Fruit fly (Drosophila melanogaster) whole organism, embryonic: ENCODE results near the gene CG13884.
A peak's percentile ranks its signal among the peaks of the same experiment; 100 is the strongest.

Experiments used
- CG10209 ChIP-seq: fragments of 200-800 bp; sonication (Bioruptor generic); optimal IDR thresholded peaks from 3 replicates; lab custom pipeline; 2017; ENCODE audit warnings: missing biosample characterization, mild to moderate bottlenecking, missing genetic modification characterization, missing genetic modification reagents
- CG10979 ChIP-seq: fragments of 200-800 bp; sonication (Bioruptor generic); optimal IDR thresholded peaks from 2 replicates; lab custom pipeline; 2018; ENCODE audit warnings: missing biosample characterization, mild to moderate bottlenecking, missing genetic modification characterization, moderate library complexity
- CG12071 ChIP-seq: fragments of 200-800 bp; sonication (Bioruptor generic); optimal IDR thresholded peaks from 3 replicates; lab custom pipeline; 2018; ENCODE audit warnings: missing biosample characterization, mild to moderate bottlenecking, missing genetic modification characterization
- CG12659 ChIP-seq: fragments of 200-800 bp; sonication (Bioruptor generic); optimal IDR thresholded peaks from 3 replicates; lab custom pipeline; 2017; ENCODE audit warnings: mild to moderate bottlenecking, missing biosample characterization, missing genetic modification reagents, missing genetic modification characterization
- CG12744 ChIP-seq: fragments of 200-800 bp; sonication (Bioruptor generic); optimal IDR thresholded peaks from 2 replicates; lab custom pipeline; 2016; ENCODE audit warnings: missing biosample characterization, missing genetic modification characterization
- CG13424 ChIP-seq: fragments of 200-800 bp; sonication (Bioruptor generic); optimal IDR thresholded peaks from 2 replicates; lab custom pipeline; 2019; ENCODE audit warnings: missing biosample characterization, mild to moderate bottlenecking, missing genetic modification characterization, moderate library complexity
- CG15011 ChIP-seq: fragments of 200-800 bp; sonication (Bioruptor generic); optimal IDR thresholded peaks from 3 replicates; lab custom pipeline; 2018; ENCODE audit warnings: missing biosample characterization, mild to moderate bottlenecking, missing genetic modification characterization
- CG15696 ChIP-seq: fragments of 200-800 bp; sonication (Bioruptor generic); optimal IDR thresholded peaks from 2 replicates; lab custom pipeline; 2019; ENCODE audit warnings: missing biosample characterization, mild to moderate bottlenecking, missing genetic modification characterization, moderate library complexity
- CG2116 ChIP-seq: fragments of 200-800 bp; sonication (Bioruptor generic); optimal IDR thresholded peaks from 3 replicates; lab custom pipeline; 2018; ENCODE audit warnings: missing biosample characterization, mild to moderate bottlenecking, missing genetic modification characterization
- CG3995 ChIP-seq: fragments of 200-800 bp; sonication (Bioruptor generic); optimal IDR thresholded peaks from 3 replicates; lab custom pipeline; 2016; ENCODE audit warnings: missing biosample characterization, missing genetic modification characterization
- CG4282 ChIP-seq: fragments of 200-800 bp; sonication (Bioruptor generic); optimal IDR thresholded peaks from 2 replicates; lab custom pipeline; 2016; ENCODE audit warnings: missing biosample characterization, missing genetic modification characterization
- CG4730 ChIP-seq: fragments of 200-800 bp; sonication (Bioruptor generic); IDR thresholded peaks from 2 replicates; pipeline ENCODE4 v1.3.6; 2022; ENCODE audit warnings: missing biosample characterization, missing genetic modification characterization
- CG5180 ChIP-seq: fragments of 200-800 bp; sonication (Bioruptor generic); optimal IDR thresholded peaks from 3 replicates; lab custom pipeline; 2017; ENCODE audit warnings: missing biosample characterization, missing genetic modification characterization, mild to moderate bottlenecking, moderate library complexity, missing genetic modification reagents
- CG6254 ChIP-seq: fragments of 200-800 bp; sonication (Bioruptor generic); optimal IDR thresholded peaks from 3 replicates; lab custom pipeline; 2017; ENCODE audit warnings: mild to moderate bottlenecking, missing biosample characterization, missing genetic modification reagents, missing genetic modification characterization
- CG6272 ChIP-seq: fragments of 200-800 bp; sonication (Bioruptor generic); IDR thresholded peaks from 2 replicates; pipeline ENCODE4 v1.3.6; 2022; ENCODE audit warnings: missing biosample characterization, missing genetic modification characterization
- CG6689 ChIP-seq: fragments of 200-800 bp; sonication (Bioruptor generic); IDR thresholded peaks from 2 replicates; pipeline ENCODE4 v1.3.6; 2022; ENCODE audit warnings: missing biosample characterization, missing genetic modification characterization
- CG7839 ChIP-seq: fragments of 200-800 bp; sonication (Bioruptor generic); optimal IDR thresholded peaks from 3 replicates; lab custom pipeline; 2018; ENCODE audit warnings: missing biosample characterization, mild to moderate bottlenecking, missing genetic modification characterization, moderate library complexity
- CG7987 ChIP-seq: fragments of 200-800 bp; sonication (Bioruptor generic); optimal IDR thresholded peaks from 2 replicates; lab custom pipeline; 2018; ENCODE audit warnings: missing biosample characterization, mild to moderate bottlenecking, missing genetic modification characterization, moderate library complexity
- CG8765 ChIP-seq: fragments of 200-800 bp; sonication (Bioruptor generic); IDR thresholded peaks from 2 replicates; pipeline ENCODE4 v1.3.6; 2022; ENCODE audit warnings: missing biosample characterization, missing genetic modification characterization
- Chrac-16 ChIP-seq: fragments of 200-800 bp; sonication (Bioruptor generic); optimal IDR thresholded peaks from 3 replicates; lab custom pipeline; 2016; ENCODE audit warnings: missing biosample characterization, missing genetic modification characterization
- Dbx ChIP-seq: fragments of 200-800 bp; sonication (Bioruptor generic); IDR thresholded peaks from 3 replicates; pipeline ENCODE4 v1.3.6; 2022; ENCODE audit warnings: missing biosample characterization, missing genetic modification characterization
- Fer3 ChIP-seq: fragments of 200-800 bp; sonication (Bioruptor generic); optimal IDR thresholded peaks from 2 replicates; lab custom pipeline; 2018; ENCODE audit warnings: missing biosample characterization, mild to moderate bottlenecking, missing genetic modification characterization, moderate library complexity
- HmgD ChIP-seq: fragments of 200-800 bp; sonication (Bioruptor generic); optimal IDR thresholded peaks from 3 replicates; lab custom pipeline; 2016; ENCODE audit warnings: missing biosample characterization, missing genetic modification characterization
- HmgZ ChIP-seq: fragments of 200-800 bp; sonication (Bioruptor generic); optimal IDR thresholded peaks from 2 replicates; lab custom pipeline; 2018; ENCODE audit warnings: missing biosample characterization, mild to moderate bottlenecking, missing genetic modification characterization
- Hmr ChIP-seq: fragments of 200-800 bp; sonication (Bioruptor generic); optimal IDR thresholded peaks from 3 replicates; lab custom pipeline; 2017; ENCODE audit warnings: mild to moderate bottlenecking, missing biosample characterization, missing genetic modification reagents, missing genetic modification characterization
- Hsf ChIP-seq: fragments of 200-800 bp; sonication (Bioruptor generic); optimal IDR thresholded peaks from 3 replicates; lab custom pipeline; 2016; ENCODE audit warnings: missing biosample characterization, missing genetic modification characterization
- Kr ChIP-seq: fragments of 200-800 bp; sonication (Bioruptor generic); optimal IDR thresholded peaks from 2 replicates; lab custom pipeline; 2017; ENCODE audit warnings: missing biosample characterization, mild to moderate bottlenecking, missing genetic modification characterization
- Lpt ChIP-seq: fragments of >200 bp; optimal IDR thresholded peaks from 2 replicates; lab custom pipeline; 2018; ENCODE audit warnings: missing biosample characterization, missing genetic modification characterization
- Med ChIP-seq: fragments of 200-800 bp; sonication (Bioruptor generic); peaks from one replicate; lab custom pipeline; 2016; ENCODE audit warnings: missing biosample characterization, missing genetic modification characterization, mild to moderate bottlenecking, inconsistent platforms, moderate library complexity
- Mrtf ChIP-seq: fragments of 200-800 bp; sonication (Bioruptor generic); IDR thresholded peaks from 3 replicates; pipeline ENCODE4 v1.3.6; 2022; ENCODE audit warnings: missing biosample characterization, missing genetic modification characterization
- Rx ChIP-seq: fragments of 200-800 bp; sonication (Bioruptor generic); IDR thresholded peaks from 2 replicates; pipeline ENCODE4 v1.3.6; 2022; ENCODE audit warnings: missing biosample characterization, missing genetic modification characterization
- TFAM ChIP-seq: fragments of 200-800 bp; sonication (Bioruptor generic); optimal IDR thresholded peaks from 2 replicates; lab custom pipeline; 2017; ENCODE audit warnings: missing biosample characterization, missing genetic modification characterization, inconsistent platforms
- dimm ChIP-seq: fragments of 200-800 bp; sonication (Bioruptor generic); IDR thresholded peaks from 2 replicates; pipeline ENCODE4 v1.3.6; 2022; ENCODE audit warnings: missing biosample characterization, missing genetic modification characterization
- dm ChIP-seq: fragments of 200-800 bp; sonication (Bioruptor generic); optimal IDR thresholded peaks from 3 replicates; lab custom pipeline; 2016; ENCODE audit warnings: missing biosample characterization, missing genetic modification characterization
- esg ChIP-seq: fragments of 200-800 bp; sonication (Bioruptor generic); conservative IDR thresholded peaks from 2 replicates; pipeline ENCODE4 v1.3.6; 2022; ENCODE audit warnings: missing biosample characterization, missing genetic modification characterization
- gro ChIP-seq: fragments of 200-800 bp; sonication (Bioruptor generic); optimal IDR thresholded peaks from 2 replicates; lab custom pipeline; 2016; ENCODE audit warnings: missing biosample characterization, missing genetic modification characterization
- lbe ChIP-seq: fragments of 200-800 bp; sonication (Bioruptor generic); optimal IDR thresholded peaks from 2 replicates; lab custom pipeline; 2016; ENCODE audit warnings: missing biosample characterization, mild to moderate bottlenecking, missing genetic modification characterization
- luna ChIP-seq: fragments of 200-800 bp; sonication (Bioruptor generic); optimal IDR thresholded peaks from 2 replicates; lab custom pipeline; 2016; ENCODE audit warnings: missing biosample characterization, missing genetic modification characterization
- maf-S ChIP-seq: fragments of 200-800 bp; sonication (Bioruptor generic); optimal IDR thresholded peaks from 2 replicates; lab custom pipeline; 2016; ENCODE audit warnings: missing biosample characterization, missing genetic modification characterization
- mam ChIP-seq: fragments of 200-800 bp; sonication (Bioruptor generic); optimal IDR thresholded peaks from 3 replicates; lab custom pipeline; 2016; ENCODE audit warnings: missing biosample characterization, missing genetic modification characterization
- nerfin-1 ChIP-seq: fragments of 200-800 bp; sonication (Bioruptor generic); optimal IDR thresholded peaks from 3 replicates; lab custom pipeline; 2019; ENCODE audit warnings: missing biosample characterization, mild to moderate bottlenecking, missing genetic modification characterization, moderate library complexity
- phol ChIP-seq: fragments of 200-800 bp; sonication (Bioruptor generic); optimal IDR thresholded peaks from 3 replicates; lab custom pipeline; 2018; ENCODE audit warnings: missing biosample characterization, mild to moderate bottlenecking, missing genetic modification characterization, moderate library complexity
- ranshi ChIP-seq: fragments of 200-800 bp; sonication (Bioruptor generic); IDR thresholded peaks from 2 replicates; pipeline ENCODE4 v1.3.6; 2022; ENCODE audit warnings: missing biosample characterization, missing genetic modification characterization
- repo ChIP-seq: fragments of 200-800 bp; sonication (Bioruptor generic); optimal IDR thresholded peaks from 2 replicates; lab custom pipeline; 2016; ENCODE audit warnings: missing biosample characterization, missing genetic modification characterization
- rib ChIP-seq: fragments of 200-800 bp; sonication (Bioruptor generic); IDR thresholded peaks from 2 replicates; pipeline ENCODE4 v1.3.6; 2022; ENCODE audit warnings: missing biosample characterization, missing genetic modification characterization
- salm ChIP-seq: fragments of 200-800 bp; sonication (Bioruptor generic); optimal IDR thresholded peaks from 2 replicates; lab custom pipeline; 2018; ENCODE audit warnings: missing biosample characterization, mild to moderate bottlenecking, missing genetic modification characterization
- slbo ChIP-seq: fragments of 200-800 bp; sonication (Bioruptor generic); IDR thresholded peaks from 2 replicates; pipeline ENCODE4 v1.3.6; 2022; ENCODE audit warnings: missing biosample characterization, missing genetic modification characterization
- so ChIP-seq: fragments of 200-800 bp; sonication (Bioruptor generic); IDR thresholded peaks from 3 replicates; pipeline ENCODE4 v1.3.6; 2022; ENCODE audit warnings: missing biosample characterization, missing genetic modification characterization
- sob ChIP-seq: fragments of 200-800 bp; sonication (Bioruptor generic); IDR thresholded peaks from 2 replicates; pipeline ENCODE4 v1.3.6; 2022; ENCODE audit warnings: missing biosample characterization, missing genetic modification characterization
- tll ChIP-seq, 2 experiments: fragments of 200-800 bp in 1 of 2; fragments of >200 bp in 1 of 2; sonication (Bioruptor generic) in 1 of 2; optimal IDR thresholded peaks; 2 replicates each; lab custom pipeline; 2017 to 2019; ENCODE audit warnings: missing biosample characterization in 2 of 2, missing genetic modification characterization in 2 of 2, mild to moderate bottlenecking in 1 of 2, moderate library complexity in 1 of 2
- toy ChIP-seq: fragments of 200-800 bp; sonication (Bioruptor generic); IDR thresholded peaks from 2 replicates; pipeline ENCODE4 v1.3.6; 2022; ENCODE audit warnings: missing biosample characterization, missing genetic modification characterization
- unc-4 ChIP-seq: fragments of 200-800 bp; sonication (Bioruptor generic); IDR thresholded peaks from 2 replicates; pipeline ENCODE4 v1.3.6; 2022; ENCODE audit warnings: missing biosample characterization, missing genetic modification characterization; ENCODE audit not compliant: partially characterized antibody
- usp ChIP-seq: fragments of >200 bp; optimal IDR thresholded peaks from 2 replicates; lab custom pipeline; 2017; ENCODE audit warnings: missing biosample characterization, missing genetic modification characterization

CG13884 gene

DNA sequence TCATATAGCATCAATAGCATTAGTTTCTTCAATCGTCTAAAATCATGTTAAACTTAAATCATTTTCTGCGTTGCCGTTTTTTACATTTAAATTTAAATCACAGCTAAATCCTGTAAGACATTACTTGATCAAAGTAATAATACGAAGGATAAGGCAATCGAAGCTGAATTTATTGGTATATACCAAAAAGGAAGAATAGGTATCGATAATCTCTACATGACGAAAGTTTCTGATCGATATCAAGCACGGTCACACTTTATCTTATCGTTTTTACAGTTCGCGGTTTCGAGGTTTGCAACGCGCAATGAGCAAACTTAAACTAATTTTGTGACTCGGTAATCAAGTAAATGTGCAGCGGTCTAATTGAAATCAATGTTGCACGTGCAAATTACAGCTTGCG is 38.4 kb downstream of the CG13884 start, which contains the start of the genes Atac3 and Ptpmeg (continued):
- TF ChIP-seq sob (GFP tag; lab: Robert Waterston, UW), result no peak
- peak; percentile 15 for TF ChIP-seq Hmr (GFP tag; lab: Kevin White, UChicago)
- TF ChIP-seq CG10979 (tag; lab: Kevin White, UChicago), result no peak
- TF ChIP-seq gro, result no peak
- no peak for TF ChIP-seq CG12071 (GFP tag; lab: Kevin White, UChicago)
- no peak for TF ChIP-seq HmgZ (tag; lab: Kevin White, UChicago)
- no peak for TF ChIP-seq Chrac-16 (GFP tag; lab: Kevin White, UChicago)
- no peak for TF ChIP-seq CG12744 (GFP tag; lab: Kevin White, UChicago)
- TF ChIP-seq CG3995 (GFP tag; lab: Kevin White, UChicago), result no peak
- TF ChIP-seq mam (GFP tag; lab: Kevin White, UChicago), result no peak
- TF ChIP-seq maf-S (GFP tag; lab: Kevin White, UChicago), result no peak
- no peak for TF ChIP-seq slbo (GFP tag; lab: Robert Waterston, UW)
- no peak for TF ChIP-seq Fer3 (tag; lab: Kevin White, UChicago)
- TF ChIP-seq Kr (GFP tag; lab: Kevin White, UChicago), result no peak
- TF ChIP-seq CG4282 (GFP tag; lab: Kevin White, UChicago), result no peak
- TF ChIP-seq rib (GFP tag; lab: Robert Waterston, UW), result no peak
- no peak for TF ChIP-seq CG10209 (GFP tag; lab: Kevin White, UChicago)
- TF ChIP-seq CG5180 (GFP tag; lab: Kevin White, UChicago), result no peak
- TF ChIP-seq CG4730 (GFP tag; lab: Robert Waterston, UW), result no peak
- no peak for TF ChIP-seq Hsf (GFP tag; lab: Kevin White, UChicago)
- TF ChIP-seq dm (GFP tag; lab: Kevin White, UChicago), result no peak
- no peak for TF ChIP-seq lbe (GFP tag; lab: Kevin White, UChicago)
- no peak for TF ChIP-seq CG6272 (GFP tag; lab: Robert Waterston, UW)
- no peak for TF ChIP-seq luna (GFP tag; lab: Kevin White, UChicago)
- TF ChIP-seq CG15696 (tag; lab: Kevin White, UChicago), result no peak
- no peak for TF ChIP-seq Dbx (GFP tag; lab: Robert Waterston, UW)
- no peak for TF ChIP-seq repo (GFP tag; lab: Kevin White, UChicago)
- TF ChIP-seq CG12659 (GFP tag; lab: Kevin White, UChicago), result peak; percentile 58
- no peak for TF ChIP-seq Mrtf (GFP tag; lab: Robert Waterston, UW)
- TF ChIP-seq Rx (GFP tag; lab: Robert Waterston, UW), result no peak
- peak; percentile 23 for TF ChIP-seq phol (tag; lab: Kevin White, UChicago)
- TF ChIP-seq CG6254, result no peak
- peak; percentile 34 for TF ChIP-seq Med (GFP tag; lab: Kevin White, UChicago)
- no peak for TF ChIP-seq CG13424 (tag; lab: Kevin White, UChicago)
- TF ChIP-seq salm (tag; lab: Kevin White, UChicago), result no peak
- no peak for TF ChIP-seq CG7987 (GFP tag; lab: Kevin White, UChicago)
- TF ChIP-seq nerfin-1 (tag; lab: Kevin White, UChicago), result no peak
- TF ChIP-seq unc-4 (GFP tag; lab: Robert Waterston, UW), result peak; percentile 73
- TF ChIP-seq CG7839 (tag; lab: Kevin White, UChicago), result no peak
- no peak for TF ChIP-seq esg (GFP tag; lab: Robert Waterston, UW)
- TF ChIP-seq CG8765 (GFP tag; lab: Robert Waterston, UW), result no peak
- TF ChIP-seq usp (GFP tag; lab: Kevin White, UChicago), result no peak
- TF ChIP-seq dimm, result no peak
- TF ChIP-seq TFAM (GFP tag; lab: Kevin White, UChicago), result no peak
- no peak for TF ChIP-seq CG6689 (GFP tag; lab: Robert Waterston, UW)
- TF ChIP-seq toy (GFP tag; lab: Robert Waterston, UW), result no peak
- TF ChIP-seq Lpt (GFP tag; lab: Kevin White, UChicago), result no peak
- TF ChIP-seq HmgD, result no peak
- no peak for TF ChIP-seq so (GFP tag; lab: Robert Waterston, UW)
- TF ChIP-seq tll (GFP tag; optimal IDR thresholded peaks at IDR 0.05; lab: Kevin White, UChicago), result no peak
- peak; percentile 70 for TF ChIP-seq CG2116 (GFP tag; lab: Kevin White, UChicago)
- no peak for TF ChIP-seq CG15011
- TF ChIP-seq ranshi (GFP tag; lab: Robert Waterston, UW), result no peak
